Fruit fly (Drosophila melanogaster) whole organism, embryonic: ENCODE measurements around the gene CG31904.

ENCODE experiments used
- B-H2 ChIP-seq: fragments of 200-800 bp; sonication (Bioruptor generic); optimal IDR thresholded peaks from 2 replicates; lab custom pipeline; 2018; ENCODE audit warnings: missing biosample characterization, mild to moderate bottlenecking, missing genetic modification characterization
- CG12155 ChIP-seq: fragments of 200-800 bp; sonication (Bioruptor generic); optimal IDR thresholded peaks from 3 replicates; lab custom pipeline; 2016; ENCODE audit warnings: missing biosample characterization, missing genetic modification characterization
- CG12219 ChIP-seq: fragments of 200-800 bp; sonication (Bioruptor generic); optimal IDR thresholded peaks from 3 replicates; lab custom pipeline; 2018; ENCODE audit warnings: missing biosample characterization, mild to moderate bottlenecking, missing genetic modification characterization
- CG1647 ChIP-seq: fragments of 200-800 bp; sonication (Bioruptor generic); optimal IDR thresholded peaks from 3 replicates; lab custom pipeline; 2016; ENCODE audit warnings: missing biosample characterization, missing genetic modification characterization
- CG16815 ChIP-seq: fragments of 200-800 bp; sonication (Bioruptor generic); optimal IDR thresholded peaks from 3 replicates; lab custom pipeline; 2017; ENCODE audit warnings: missing biosample characterization, mild to moderate bottlenecking, missing genetic modification characterization
- CG17186 ChIP-seq: fragments of 200-800 bp; sonication (Bioruptor generic); optimal IDR thresholded peaks from 3 replicates; lab custom pipeline; 2017; ENCODE audit warnings: missing biosample characterization, missing genetic modification reagents, missing genetic modification characterization
- CG1832 ChIP-seq: fragments of 200-800 bp; sonication (Bioruptor generic); optimal IDR thresholded peaks from 2 replicates; lab custom pipeline; 2017; ENCODE audit warnings: missing biosample characterization, mild to moderate bottlenecking, missing genetic modification characterization, inconsistent platforms
- CG2120 ChIP-seq: fragments of 200-800 bp; sonication (Bioruptor generic); optimal IDR thresholded peaks from 3 replicates; lab custom pipeline; 2016; ENCODE audit warnings: missing biosample characterization, missing genetic modification characterization
- CG2712 ChIP-seq: fragments of 200-800 bp; optimal IDR thresholded peaks from 3 replicates; lab custom pipeline; 2019; ENCODE audit warnings: missing biosample characterization, mild to moderate bottlenecking, missing genetic modification characterization, moderate library complexity
- CG2889 ChIP-seq: fragments of 200-800 bp; sonication (Bioruptor generic); IDR thresholded peaks from 3 replicates; pipeline ENCODE4 v1.3.6; 2022; ENCODE audit warnings: missing biosample characterization, missing genetic modification characterization
- CG3163 ChIP-seq: fragments of 200-800 bp; sonication (Bioruptor generic); optimal IDR thresholded peaks from 3 replicates; lab custom pipeline; 2016; ENCODE audit warnings: missing biosample characterization, missing genetic modification characterization
- CG32532 ChIP-seq: fragments of 200-800 bp; sonication (Bioruptor generic); IDR thresholded peaks from 2 replicates; pipeline ENCODE4 v1.3.6; 2022; ENCODE audit warnings: missing biosample characterization, missing genetic modification characterization
- CG32767 ChIP-seq: fragments of 200-800 bp; sonication (Bioruptor generic); IDR thresholded peaks from 2 replicates; pipeline ENCODE4 v1.3.6; 2022; ENCODE audit warnings: missing biosample characterization, missing genetic modification characterization
- CG32772 ChIP-seq: fragments of 200-800 bp; sonication (Bioruptor generic); IDR thresholded peaks from 2 replicates; pipeline ENCODE4 v1.3.6; 2022; ENCODE audit warnings: missing biosample characterization, missing genetic modification characterization
- CG3281 ChIP-seq: fragments of 200-800 bp; sonication (Bioruptor generic); optimal IDR thresholded peaks from 3 replicates; lab custom pipeline; 2017; ENCODE audit warnings: missing biosample characterization, mild to moderate bottlenecking, missing genetic modification characterization
- CG34376 ChIP-seq: fragments of 200-800 bp; sonication (Bioruptor generic); optimal IDR thresholded peaks from 2 replicates; lab custom pipeline; 2018; ENCODE audit warnings: missing biosample characterization, mild to moderate bottlenecking, missing genetic modification characterization
- CG34422 ChIP-seq: fragments of 200-800 bp; sonication (Bioruptor generic); IDR thresholded peaks from 3 replicates; pipeline ENCODE4 v1.3.6; 2022; ENCODE audit warnings: missing biosample characterization, missing genetic modification characterization
- CG4730 ChIP-seq: fragments of 200-800 bp; sonication (Bioruptor generic); IDR thresholded peaks from 2 replicates; pipeline ENCODE4 v1.3.6; 2022; ENCODE audit warnings: missing biosample characterization, missing genetic modification characterization
- CG7556 ChIP-seq: fragments of 200-800 bp; sonication (Bioruptor generic); optimal IDR thresholded peaks from 2 replicates; lab custom pipeline; 2017; ENCODE audit warnings: missing biosample characterization, mild to moderate bottlenecking, missing genetic modification characterization
- CG8290 ChIP-seq, 3 experiments: fragments of 200-800 bp; sonication (Bioruptor generic); optimal IDR thresholded peaks; 2 replicates each; lab custom pipeline; 2016 to 2019; ENCODE audit warnings: missing biosample characterization in 3 of 3, missing genetic modification characterization in 3 of 3, mild to moderate bottlenecking in 2 of 3, moderate library complexity in 1 of 3
- CG9215 ChIP-seq: fragments of 200-800 bp; sonication (Bioruptor generic); IDR thresholded peaks from 2 replicates; pipeline ENCODE4 v1.3.6; 2022; ENCODE audit warnings: missing biosample characterization, missing genetic modification characterization
- CG9437 ChIP-seq: fragments of 200-800 bp; sonication (Bioruptor generic); optimal IDR thresholded peaks from 2 replicates; lab custom pipeline; 2018; ENCODE audit warnings: missing biosample characterization, mild to moderate bottlenecking, missing genetic modification characterization
- Ets97D ChIP-seq: fragments of 200-800 bp; sonication (Bioruptor generic); optimal IDR thresholded peaks from 3 replicates; lab custom pipeline; 2016; ENCODE audit warnings: missing biosample characterization, missing genetic modification characterization
- Hey ChIP-seq: fragments of 200-800 bp; sonication (Bioruptor generic); optimal IDR thresholded peaks from 3 replicates; lab custom pipeline; 2018; ENCODE audit warnings: missing biosample characterization, mild to moderate bottlenecking, missing genetic modification characterization
- Hmr ChIP-seq: fragments of 200-800 bp; sonication (Bioruptor generic); optimal IDR thresholded peaks from 3 replicates; lab custom pipeline; 2017; ENCODE audit warnings: mild to moderate bottlenecking, missing biosample characterization, missing genetic modification reagents, missing genetic modification characterization
- Hr39 ChIP-seq: fragments of >200 bp; optimal IDR thresholded peaks from 2 replicates; lab custom pipeline; 2017
- Hr51 ChIP-seq, 2 experiments: fragments of 200-800 bp; sonication (Bioruptor generic); optimal IDR thresholded peaks; 2 replicates in 1 of 2; 3 replicates in 1 of 2; lab custom pipeline; 2016 to 2018; ENCODE audit warnings: missing biosample characterization in 2 of 2, missing genetic modification characterization in 2 of 2, mild to moderate bottlenecking in 1 of 2, moderate library complexity in 1 of 2
- Kr ChIP-seq: fragments of 200-800 bp; sonication (Bioruptor generic); optimal IDR thresholded peaks from 2 replicates; lab custom pipeline; 2017; ENCODE audit warnings: missing biosample characterization, mild to moderate bottlenecking, missing genetic modification characterization
- MESR4 ChIP-seq: fragments of 200-800 bp; sonication (Bioruptor generic); optimal IDR thresholded peaks from 2 replicates; lab custom pipeline; 2018; ENCODE audit warnings: missing biosample characterization, mild to moderate bottlenecking, missing genetic modification characterization, moderate library complexity
- NfI ChIP-seq: fragments of 200-800 bp; sonication (Bioruptor generic); optimal IDR thresholded peaks from 3 replicates; lab custom pipeline; 2018; ENCODE audit warnings: missing biosample characterization, mild to moderate bottlenecking, missing genetic modification characterization, moderate library complexity
- Optix ChIP-seq: fragments of 200-800 bp; sonication (Bioruptor generic); IDR thresholded peaks from 3 replicates; pipeline ENCODE4 v1.3.6; 2022; ENCODE audit warnings: missing biosample characterization, missing genetic modification characterization
- Ravus ChIP-seq: fragments of 200-800 bp; sonication (Bioruptor generic); IDR thresholded peaks from 2 replicates; pipeline ENCODE4 v1.3.6; 2022; ENCODE audit warnings: missing biosample characterization, missing genetic modification characterization
- Tbp ChIP-seq: fragments of >200 bp; optimal IDR thresholded peaks from 2 replicates; lab custom pipeline; 2018; ENCODE audit warnings: missing biosample characterization, missing genetic modification characterization
- chinmo ChIP-seq: fragments of 200-800 bp; sonication (Bioruptor generic); IDR thresholded peaks from 4 replicates; pipeline ENCODE4 v1.3.6; 2022; ENCODE audit warnings: missing biosample characterization, missing genetic modification characterization; ENCODE audit not compliant: partially characterized antibody
- chm ChIP-seq: fragments of 200-800 bp; sonication (Bioruptor generic); IDR thresholded peaks from 2 replicates; pipeline ENCODE4 v1.3.6; 2022; ENCODE audit warnings: missing biosample characterization, missing genetic modification characterization
- crol ChIP-seq: fragments of 200-800 bp; sonication (Bioruptor generic); IDR thresholded peaks from 2 replicates; pipeline ENCODE4 v1.3.6; 2022; ENCODE audit warnings: missing biosample characterization, missing genetic modification characterization
- cwo ChIP-seq: fragments of 200-800 bp; sonication (Bioruptor generic); optimal IDR thresholded peaks from 3 replicates; lab custom pipeline; 2017; ENCODE audit warnings: missing biosample characterization, missing genetic modification characterization, mild to moderate bottlenecking, moderate library complexity, missing genetic modification reagents
- esg ChIP-seq: fragments of 200-800 bp; sonication (Bioruptor generic); conservative IDR thresholded peaks from 2 replicates; pipeline ENCODE4 v1.3.6; 2022; ENCODE audit warnings: missing biosample characterization, missing genetic modification characterization
- exex ChIP-seq: fragments of 200-800 bp; sonication (Bioruptor generic); optimal IDR thresholded peaks from 4 replicates; lab custom pipeline; 2018; ENCODE audit warnings: missing biosample characterization, mild to moderate bottlenecking, missing genetic modification characterization, moderate library complexity
- gro ChIP-seq: fragments of 200-800 bp; sonication (Bioruptor generic); optimal IDR thresholded peaks from 2 replicates; lab custom pipeline; 2016; ENCODE audit warnings: missing biosample characterization, missing genetic modification characterization
- jigr1 ChIP-seq: fragments of 200-800 bp; sonication (Bioruptor generic); IDR thresholded peaks from 3 replicates; pipeline ENCODE4 v1.3.6; 2022; ENCODE audit warnings: missing biosample characterization, missing genetic modification characterization
- ken ChIP-seq: fragments of 200-800 bp; sonication (Bioruptor generic); IDR thresholded peaks from 3 replicates; pipeline ENCODE4 v1.3.6; 2022; ENCODE audit warnings: missing biosample characterization, missing genetic modification characterization
- lab ChIP-seq: fragments of 200-800 bp; sonication (Bioruptor generic); optimal IDR thresholded peaks from 3 replicates; lab custom pipeline; 2017; ENCODE audit warnings: missing biosample characterization, missing genetic modification characterization, mild to moderate bottlenecking, moderate library complexity, missing genetic modification reagents
- lbe ChIP-seq: fragments of 200-800 bp; sonication (Bioruptor generic); optimal IDR thresholded peaks from 2 replicates; lab custom pipeline; 2016; ENCODE audit warnings: missing biosample characterization, mild to moderate bottlenecking, missing genetic modification characterization
- lola ChIP-seq, 3 experiments: fragments of >200 bp in 2 of 3; fragments of 200-800 bp in 1 of 3; sonication (Bioruptor generic) in 1 of 3; optimal IDR thresholded peaks; 2 replicates each; lab custom pipeline; 2017 to 2019; ENCODE audit warnings: missing biosample characterization in 3 of 3, missing genetic modification characterization in 3 of 3, mild to moderate bottlenecking in 1 of 3, moderate library complexity in 1 of 3
- nerfin-1 ChIP-seq: fragments of 200-800 bp; sonication (Bioruptor generic); optimal IDR thresholded peaks from 3 replicates; lab custom pipeline; 2019; ENCODE audit warnings: missing biosample characterization, mild to moderate bottlenecking, missing genetic modification characterization, moderate library complexity
- repo ChIP-seq: fragments of 200-800 bp; sonication (Bioruptor generic); optimal IDR thresholded peaks from 2 replicates; lab custom pipeline; 2016; ENCODE audit warnings: missing biosample characterization, missing genetic modification characterization
- row ChIP-seq: fragments of 200-800 bp; sonication (Bioruptor generic); IDR thresholded peaks from 3 replicates; pipeline ENCODE4 v1.3.6; 2022; ENCODE audit warnings: missing biosample characterization, missing genetic modification characterization
- sqz ChIP-seq: fragments of 200-800 bp; sonication (Bioruptor generic); optimal IDR thresholded peaks from 3 replicates; lab custom pipeline; 2018; ENCODE audit warnings: missing biosample characterization, mild to moderate bottlenecking, missing genetic modification characterization
- sug ChIP-seq: fragments of 200-800 bp; optimal IDR thresholded peaks from 2 replicates; lab custom pipeline; 2019; ENCODE audit warnings: missing biosample characterization, mild to moderate bottlenecking, missing genetic modification characterization, moderate library complexity
- toy ChIP-seq: fragments of 200-800 bp; sonication (Bioruptor generic); IDR thresholded peaks from 2 replicates; pipeline ENCODE4 v1.3.6; 2022; ENCODE audit warnings: missing biosample characterization, missing genetic modification characterization
- wek ChIP-seq: fragments of 200-800 bp; sonication (Bioruptor generic); optimal IDR thresholded peaks from 3 replicates; lab custom pipeline; 2018; ENCODE audit warnings: missing biosample characterization, mild to moderate bottlenecking, missing genetic modification characterization, moderate library complexity

Gene CG31904

DNA sequence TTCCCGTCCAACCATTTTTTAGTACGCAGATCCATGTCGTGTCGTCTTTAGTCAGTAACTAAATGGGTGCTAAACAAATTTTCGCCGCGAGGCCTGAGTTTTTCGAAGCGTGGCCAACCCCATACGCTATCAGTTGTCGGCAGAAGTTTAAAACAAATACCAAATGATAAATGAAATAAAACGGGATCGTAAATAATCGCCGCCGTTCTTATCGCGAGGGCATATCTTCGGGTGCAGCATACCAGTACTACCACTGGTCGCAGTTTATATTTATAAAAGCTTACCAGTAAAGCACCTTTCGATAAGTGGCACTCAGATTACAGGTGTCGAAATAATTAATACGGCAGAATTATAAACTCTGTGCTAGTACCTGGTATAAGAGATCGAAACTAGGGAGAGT lies 53.3 kb downstream of the CG31904 start (continued):
- TF ChIP-seq nerfin-1 (tag; lab: Kevin White, UChicago) = no peak
- no peak for TF ChIP-seq CG32772
- no peak for TF ChIP-seq gro (GFP tag; lab: Kevin White, UChicago)
- no peak for TF ChIP-seq CG2712 (tag; lab: Kevin White, UChicago)
- no peak for TF ChIP-seq CG7556 (GFP tag; lab: Kevin White, UChicago)
- TF ChIP-seq Hr51 (GFP tag; optimal IDR thresholded peaks at IDR 0.05; lab: Kevin White, UChicago) = no peak
- TF ChIP-seq CG9437 (GFP tag; lab: Kevin White, UChicago) = no peak
- TF ChIP-seq CG9215 (GFP tag; lab: Robert Waterston, UW) = no peak
- no peak for TF ChIP-seq CG32532 (GFP tag; lab: Robert Waterston, UW)
- no peak for TF ChIP-seq CG2889 (GFP tag; lab: Robert Waterston, UW)
- no peak for TF ChIP-seq wek (GFP tag; lab: Kevin White, UChicago)
- no peak for TF ChIP-seq CG12219 (GFP tag; lab: Kevin White, UChicago)
- TF ChIP-seq jigr1 (GFP tag; lab: Robert Waterston, UW) = no peak
- peak; percentile 97 for TF ChIP-seq CG34376
- TF ChIP-seq esg (GFP tag; lab: Robert Waterston, UW) = no peak
- no peak for TF ChIP-seq CG4730 (GFP tag; lab: Robert Waterston, UW)
- no peak for TF ChIP-seq toy (GFP tag; lab: Robert Waterston, UW)
- TF ChIP-seq Tbp = no peak
- no peak for TF ChIP-seq CG16815 (GFP tag; lab: Kevin White, UChicago)
- TF ChIP-seq Kr (GFP tag; lab: Kevin White, UChicago) = no peak
- TF ChIP-seq row = no peak
- peak; percentile 83 for TF ChIP-seq lab (GFP tag; lab: Kevin White, UChicago)
- no peak for TF ChIP-seq crol (GFP tag; lab: Robert Waterston, UW)
- no peak for TF ChIP-seq CG8290 (GFP tag; optimal IDR thresholded peaks at IDR 0.05; lab: Kevin White, UChicago)
- no peak for TF ChIP-seq CG8290 (tag; optimal IDR thresholded peaks at IDR 0.05; lab: Kevin White, UChicago)
- TF ChIP-seq repo (GFP tag; lab: Kevin White, UChicago) = no peak
- TF ChIP-seq Hr39 (lab: Kevin White, UChicago) = no peak
- no peak for TF ChIP-seq CG17186 (GFP tag; lab: Kevin White, UChicago)
- no peak for TF ChIP-seq lbe
- TF ChIP-seq sug (tag; lab: Kevin White, UChicago) = peak; percentile 79
- TF ChIP-seq sqz (GFP tag; lab: Kevin White, UChicago) = no peak
- peak; percentile 23 for TF ChIP-seq cwo
- TF ChIP-seq CG3281 = no peak
- TF ChIP-seq Optix (GFP tag; lab: Robert Waterston, UW) = no peak
- no peak for TF ChIP-seq NfI
- no peak for TF ChIP-seq Ets97D (GFP tag; lab: Kevin White, UChicago)
- no peak for TF ChIP-seq CG3163 (GFP tag; lab: Kevin White, UChicago)
- no peak for TF ChIP-seq B-H2
- TF ChIP-seq ken (GFP tag; lab: Robert Waterston, UW) = no peak
- no peak for TF ChIP-seq CG12155 (GFP tag; lab: Kevin White, UChicago)
- no peak for TF ChIP-seq MESR4 (GFP tag; lab: Kevin White, UChicago)
- no peak for TF ChIP-seq CG2120 (GFP tag; lab: Kevin White, UChicago)
- TF ChIP-seq exex (tag; lab: Kevin White, UChicago) = peak; percentile 95
- TF ChIP-seq Ravus (GFP tag; lab: Robert Waterston, UW) = no peak
- TF ChIP-seq CG1832 = no peak
- peak; percentile 79; the same call in 1 of the 4 replicates for TF ChIP-seq chinmo (GFP tag; lab: Robert Waterston, UW)
- no peak for TF ChIP-seq lola (GFP tag; optimal IDR thresholded peaks at IDR 0.05; lab: Kevin White, UChicago)
- no peak for TF ChIP-seq CG34422 (GFP tag; lab: Robert Waterston, UW)
- no peak for TF ChIP-seq chm
- TF ChIP-seq CG32767 (GFP tag; lab: Robert Waterston, UW) = no peak
- TF ChIP-seq CG1647 (GFP tag; lab: Kevin White, UChicago) = no peak
- TF ChIP-seq Hey = peak; percentile 36
- no peak for TF ChIP-seq Hmr (GFP tag; lab: Kevin White, UChicago)
